Fruit fly (Drosophila melanogaster) whole organism, embryonic: ENCODE data around the gene Tm1.
A peak's percentile ranks its signal among the peaks of the same experiment; 100 is the strongest.

Experiments used
- Antp ChIP-seq: fragments of 200-800 bp; sonication (Bioruptor generic); optimal IDR thresholded peaks from 3 replicates; lab custom pipeline; 2016; ENCODE audit warnings: missing biosample characterization, missing genetic modification characterization
- BEAF-32 ChIP-seq: fragments of 200-800 bp; sonication (Bioruptor generic); optimal IDR thresholded peaks from 3 replicates; lab custom pipeline; 2017; ENCODE audit warnings: missing biosample characterization, missing genetic modification characterization, mild to moderate bottlenecking, moderate library complexity, missing genetic modification reagents
- CG10267 ChIP-seq: fragments of 200-800 bp; sonication (Bioruptor generic); optimal IDR thresholded peaks from 2 replicates; lab custom pipeline; 2018; ENCODE audit warnings: missing biosample characterization, mild to moderate bottlenecking, missing genetic modification characterization, moderate library complexity
- CG10431 ChIP-seq: fragments of 200-800 bp; sonication (Bioruptor generic); optimal IDR thresholded peaks from 3 replicates; lab custom pipeline; 2018; ENCODE audit warnings: missing biosample characterization, mild to moderate bottlenecking, missing genetic modification characterization
- CG11247 ChIP-seq: fragments of 200-800 bp; sonication (Bioruptor generic); IDR thresholded peaks from 2 replicates; pipeline ENCODE4 v1.3.6; 2022; ENCODE audit warnings: missing biosample characterization, missing genetic modification characterization
- CG11504 ChIP-seq: fragments of 200-800 bp; sonication (Bioruptor generic); optimal IDR thresholded peaks from 3 replicates; lab custom pipeline; 2019; ENCODE audit warnings: missing biosample characterization, mild to moderate bottlenecking, missing genetic modification characterization, moderate library complexity
- CG11696 ChIP-seq: fragments of 200-800 bp; sonication (Bioruptor generic); IDR thresholded peaks from 2 replicates; pipeline ENCODE4 v1.3.6; 2022; ENCODE audit warnings: missing biosample characterization, missing genetic modification characterization
- CG11723 ChIP-seq: fragments of 200-800 bp; sonication (Bioruptor generic); optimal IDR thresholded peaks from 2 replicates; lab custom pipeline; 2017; ENCODE audit warnings: missing biosample characterization, mild to moderate bottlenecking, missing genetic modification characterization
- CG18476 ChIP-seq: fragments of 200-800 bp; sonication (Bioruptor generic); optimal IDR thresholded peaks from 2 replicates; lab custom pipeline; 2016; ENCODE audit warnings: missing biosample characterization, mild to moderate bottlenecking, missing genetic modification characterization
- CG32532 ChIP-seq: fragments of 200-800 bp; sonication (Bioruptor generic); IDR thresholded peaks from 2 replicates; pipeline ENCODE4 v1.3.6; 2022; ENCODE audit warnings: missing biosample characterization, missing genetic modification characterization
- CG34376 ChIP-seq: fragments of 200-800 bp; sonication (Bioruptor generic); optimal IDR thresholded peaks from 2 replicates; lab custom pipeline; 2018; ENCODE audit warnings: missing biosample characterization, mild to moderate bottlenecking, missing genetic modification characterization
- CG4730 ChIP-seq: fragments of 200-800 bp; sonication (Bioruptor generic); IDR thresholded peaks from 2 replicates; pipeline ENCODE4 v1.3.6; 2022; ENCODE audit warnings: missing biosample characterization, missing genetic modification characterization
- CG5245 ChIP-seq: fragments of 200-800 bp; sonication (Bioruptor generic); optimal IDR thresholded peaks from 3 replicates; lab custom pipeline; 2016; ENCODE audit warnings: missing biosample characterization, missing genetic modification characterization
- CG6813 ChIP-seq: fragments of 200-800 bp; sonication (Bioruptor generic); optimal IDR thresholded peaks from 2 replicates; lab custom pipeline; 2017; ENCODE audit warnings: missing biosample characterization, missing genetic modification characterization, mild to moderate bottlenecking, moderate library complexity, missing genetic modification reagents
- CG7556 ChIP-seq: fragments of 200-800 bp; sonication (Bioruptor generic); optimal IDR thresholded peaks from 2 replicates; lab custom pipeline; 2017; ENCODE audit warnings: missing biosample characterization, mild to moderate bottlenecking, missing genetic modification characterization
- CG7839 ChIP-seq: fragments of 200-800 bp; sonication (Bioruptor generic); optimal IDR thresholded peaks from 3 replicates; lab custom pipeline; 2018; ENCODE audit warnings: missing biosample characterization, mild to moderate bottlenecking, missing genetic modification characterization, moderate library complexity
- CG8359 ChIP-seq: fragments of 200-800 bp; sonication (Bioruptor generic); optimal IDR thresholded peaks from 2 replicates; lab custom pipeline; 2017; ENCODE audit warnings: missing biosample characterization, mild to moderate bottlenecking, missing genetic modification characterization, borderline replicate concordance
- CG8388 ChIP-seq: fragments of 200-800 bp; sonication (Bioruptor generic); optimal IDR thresholded peaks from 2 replicates; lab custom pipeline; 2019; ENCODE audit warnings: missing biosample characterization, mild to moderate bottlenecking, missing genetic modification characterization, moderate library complexity
- CG8924 ChIP-seq: fragments of 200-800 bp; optimal IDR thresholded peaks from 3 replicates; lab custom pipeline; 2019; ENCODE audit warnings: missing biosample characterization, mild to moderate bottlenecking, missing genetic modification characterization, moderate library complexity
- CG9797 ChIP-seq: fragments of 200-800 bp; sonication (Bioruptor generic); optimal IDR thresholded peaks from 3 replicates; lab custom pipeline; 2018; ENCODE audit warnings: missing biosample characterization, mild to moderate bottlenecking, missing genetic modification characterization
- CHES-1-like ChIP-seq: fragments of 200-800 bp; sonication (Bioruptor generic); optimal IDR thresholded peaks from 2 replicates; lab custom pipeline; 2016; ENCODE audit warnings: missing biosample characterization, missing genetic modification characterization
- CoRest ChIP-seq: fragments of 200-800 bp; sonication (Bioruptor generic); optimal IDR thresholded peaks from 3 replicates; lab custom pipeline; 2018; ENCODE audit warnings: missing biosample characterization, mild to moderate bottlenecking, missing genetic modification characterization, moderate library complexity
- D19B ChIP-seq: fragments of 200-800 bp; sonication (Bioruptor generic); optimal IDR thresholded peaks from 2 replicates; lab custom pipeline; 2017; ENCODE audit warnings: missing biosample characterization, mild to moderate bottlenecking, missing genetic modification characterization
- H2.0 ChIP-seq: fragments of 200-800 bp; sonication (Bioruptor generic); IDR thresholded peaks from 2 replicates; pipeline ENCODE4 v1.3.6; 2022; ENCODE audit warnings: missing biosample characterization, missing genetic modification characterization
- Hmr ChIP-seq: fragments of 200-800 bp; sonication (Bioruptor generic); optimal IDR thresholded peaks from 3 replicates; lab custom pipeline; 2017; ENCODE audit warnings: mild to moderate bottlenecking, missing biosample characterization, missing genetic modification reagents, missing genetic modification characterization
- Max ChIP-seq: fragments of 200-800 bp; sonication (Bioruptor generic); optimal IDR thresholded peaks from 2 replicates; lab custom pipeline; 2016; ENCODE audit warnings: missing biosample characterization, mild to moderate bottlenecking, missing genetic modification characterization
- Nf-YC ChIP-seq: fragments of 200-800 bp; optimal IDR thresholded peaks from 3 replicates; lab custom pipeline; 2019; ENCODE audit warnings: missing biosample characterization, mild to moderate bottlenecking, missing genetic modification characterization, moderate library complexity
- Opbp ChIP-seq: fragments of 200-800 bp; sonication (Bioruptor generic); IDR thresholded peaks from 3 replicates; pipeline ENCODE4 v1.3.6; 2022; ENCODE audit warnings: missing biosample characterization, missing genetic modification characterization; ENCODE audit not compliant: partially characterized antibody
- Side ChIP-seq: fragments of 200-800 bp; sonication (Bioruptor generic); optimal IDR thresholded peaks from 2 replicates; lab custom pipeline; 2016; ENCODE audit warnings: missing biosample characterization, missing genetic modification characterization
- Stat92E ChIP-seq, 3 experiments: fragments of >200 bp in 2 of 3; fragments of 200-800 bp in 1 of 3; sonication (Bioruptor generic) in 1 of 3; optimal IDR thresholded peaks; 2 replicates each; lab custom pipeline; 2017 to 2019; ENCODE audit warnings: missing biosample characterization in 3 of 3, missing genetic modification characterization in 3 of 3, mild to moderate bottlenecking in 1 of 3, moderate library complexity in 1 of 3
- bbx ChIP-seq: fragments of 200-800 bp; sonication (Bioruptor generic); IDR thresholded peaks from 2 replicates; pipeline ENCODE4 v1.3.6; 2022; ENCODE audit warnings: missing biosample characterization, missing genetic modification characterization; ENCODE audit not compliant: partially characterized antibody
- cas ChIP-seq: fragments of 200-800 bp; sonication (Bioruptor generic); IDR thresholded peaks from 2 replicates; pipeline ENCODE4 v1.3.6; 2022; ENCODE audit warnings: missing biosample characterization, missing genetic modification characterization
- chn ChIP-seq: fragments of 200-800 bp; sonication (Bioruptor generic); optimal IDR thresholded peaks from 2 replicates; lab custom pipeline; 2016; ENCODE audit warnings: missing biosample characterization, missing genetic modification characterization
- crp ChIP-seq, 2 experiments: fragments of 200-800 bp; sonication (Bioruptor generic); optimal IDR thresholded peaks; 2 replicates in 1 of 2; 3 replicates in 1 of 2; lab custom pipeline; 2017; ENCODE audit warnings: missing biosample characterization in 2 of 2, missing genetic modification characterization in 2 of 2, mild to moderate bottlenecking in 1 of 2, moderate library complexity in 1 of 2
- cwo ChIP-seq: fragments of 200-800 bp; sonication (Bioruptor generic); optimal IDR thresholded peaks from 3 replicates; lab custom pipeline; 2017; ENCODE audit warnings: missing biosample characterization, missing genetic modification characterization, mild to moderate bottlenecking, moderate library complexity, missing genetic modification reagents
- gfzf ChIP-seq: fragments of 200-800 bp; sonication (Bioruptor generic); optimal IDR thresholded peaks from 2 replicates; lab custom pipeline; 2016; ENCODE audit warnings: missing biosample characterization, mild to moderate bottlenecking, missing genetic modification characterization, moderate library complexity
- kay ChIP-seq: fragments of 200-800 bp; sonication (Bioruptor generic); optimal IDR thresholded peaks from 2 replicates; lab custom pipeline; 2016; ENCODE audit warnings: missing biosample characterization, missing genetic modification characterization
- lab ChIP-seq: fragments of 200-800 bp; sonication (Bioruptor generic); optimal IDR thresholded peaks from 3 replicates; lab custom pipeline; 2017; ENCODE audit warnings: missing biosample characterization, missing genetic modification characterization, mild to moderate bottlenecking, moderate library complexity, missing genetic modification reagents
- mld ChIP-seq: fragments of 200-800 bp; sonication (Bioruptor generic); IDR thresholded peaks from 3 replicates; pipeline ENCODE4 v1.3.6; 2022; ENCODE audit warnings: missing biosample characterization, missing genetic modification characterization; ENCODE audit not compliant: partially characterized antibody
- nau ChIP-seq: fragments of 200-800 bp; sonication (Bioruptor generic); optimal IDR thresholded peaks from 3 replicates; lab custom pipeline; 2017; ENCODE audit warnings: missing biosample characterization, mild to moderate bottlenecking, missing genetic modification characterization, missing genetic modification reagents
- run ChIP-seq: fragments of 200-800 bp; sonication (Bioruptor generic); optimal IDR thresholded peaks from 3 replicates; lab custom pipeline; 2018; ENCODE audit warnings: missing biosample characterization, mild to moderate bottlenecking, missing genetic modification characterization
- sc ChIP-seq, 3 experiments: fragments of >200 bp in 2 of 3; fragments of 200-800 bp in 1 of 3; sonication (Bioruptor generic) in 1 of 3; optimal IDR thresholded peaks; 2 replicates in 2 of 3; 3 replicates in 1 of 3; lab custom pipeline; 2017; ENCODE audit warnings: mild to moderate bottlenecking in 1 of 3, missing biosample characterization in 1 of 3, missing genetic modification characterization in 1 of 3, missing genetic modification reagents in 1 of 3
- schlank ChIP-seq: fragments of 200-800 bp; sonication (Bioruptor generic); optimal IDR thresholded peaks from 2 replicates; lab custom pipeline; 2018; ENCODE audit warnings: missing biosample characterization, mild to moderate bottlenecking, missing genetic modification characterization
- sisA ChIP-seq: fragments of 200-800 bp; sonication (Bioruptor generic); IDR thresholded peaks from 2 replicates; pipeline ENCODE4 v1.3.6; 2022; ENCODE audit warnings: missing biosample characterization, missing genetic modification characterization
- stc ChIP-seq: fragments of 200-800 bp; sonication (Bioruptor generic); IDR thresholded peaks from 2 replicates; pipeline ENCODE4 v1.3.6; 2022; ENCODE audit warnings: missing biosample characterization, missing genetic modification characterization
- sug ChIP-seq: fragments of 200-800 bp; optimal IDR thresholded peaks from 2 replicates; lab custom pipeline; 2019; ENCODE audit warnings: missing biosample characterization, mild to moderate bottlenecking, missing genetic modification characterization, moderate library complexity

The Tm1 gene

DNA sequence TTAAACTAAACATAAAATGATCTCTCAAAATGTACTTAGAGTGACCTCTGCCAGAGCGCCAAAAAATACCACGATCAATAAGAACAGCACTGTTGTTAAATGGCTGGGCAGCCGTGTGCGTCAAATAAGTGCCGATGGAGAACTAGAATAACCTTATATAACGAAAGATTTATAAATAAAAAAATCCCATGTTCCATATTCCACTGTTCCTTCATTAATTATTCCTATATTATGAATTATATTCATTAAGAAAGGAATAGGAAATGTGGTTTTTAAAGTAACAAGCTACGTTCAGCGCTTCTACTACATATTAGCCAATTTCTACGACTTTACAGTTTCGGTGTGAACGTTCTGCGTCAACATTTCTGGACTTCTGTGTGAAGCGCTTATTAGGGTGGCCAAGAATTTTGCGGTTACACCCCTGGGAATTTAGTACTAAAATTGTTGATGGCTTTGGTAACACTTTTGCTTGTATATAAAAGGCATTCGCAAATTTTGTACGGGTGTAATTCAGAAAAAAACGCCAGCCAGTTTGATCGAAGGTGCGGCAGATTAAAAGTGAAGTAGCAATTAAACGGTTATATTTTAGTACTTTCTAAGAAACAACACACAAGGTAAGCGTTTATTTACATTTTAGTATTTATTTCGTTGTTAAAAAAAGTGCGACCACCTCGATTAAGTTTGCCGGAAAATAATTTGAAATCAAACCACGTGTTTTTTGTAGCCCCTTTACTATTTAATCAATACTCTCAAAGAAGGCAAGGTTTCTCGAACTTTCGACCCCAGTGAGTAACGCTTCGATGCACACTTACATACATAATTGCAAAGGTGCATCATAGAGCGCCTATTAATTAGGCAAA is 35.6 kb upstream of the Tm1 start, which contains the start of the genes tefu and Hsc70-4 (continued):
- TF ChIP-seq crp (GFP tag; optimal IDR thresholded peaks at IDR 0.05; lab: Kevin White, UChicago) (peak in 1 of 2 experiments; percentile 48), CG4730 (GFP tag; lab: Robert Waterston, UW) (peak; percentile 63), BEAF-32 (GFP tag; lab: Kevin White, UChicago) (peak; percentile 58), Hmr (peak; percentile 14), kay (GFP tag; lab: Kevin White, UChicago) (peak; percentile 18), D19B (peak; percentile 42), H2.0 (GFP tag; lab: Robert Waterston, UW) (peak; percentile 70), CG11504 (tag; lab: Kevin White, UChicago) (no peak), mld (no peak), chn (GFP tag; lab: Kevin White, UChicago) (peak; percentile 82), cwo (GFP tag; lab: Kevin White, UChicago) (no peak), Antp (GFP tag; lab: Kevin White, UChicago) (peak; percentile 69), CG8359 (GFP tag; lab: Kevin White, UChicago) (peak; percentile 26), CG7839 (tag; lab: Kevin White, UChicago) (peak; percentile 76), CG9797 (GFP tag; lab: Kevin White, UChicago) (peak; percentile 96), CG10431 (no peak), CG11723 (GFP tag; lab: Kevin White, UChicago) (peak; percentile 69), Nf-YC (tag; lab: Kevin White, UChicago) (peak; percentile 30), CG8924 (tag; lab: Kevin White, UChicago) (peak; percentile 46), gfzf (peak; percentile 96), Stat92E (GFP tag; optimal IDR thresholded peaks at IDR 0.05; lab: Kevin White, UChicago) (peak in 1 of 3 experiments; percentile 37), sc (optimal IDR thresholded peaks at IDR 0.05; lab: Kevin White, UChicago) (no peak), sc (GFP tag; optimal IDR thresholded peaks at IDR 0.05; lab: Kevin White, UChicago) (peak; percentile 2), run (tag; lab: Kevin White, UChicago) (peak; percentile 79), CG8388 (GFP tag; lab: Kevin White, UChicago) (peak; percentile 50), CG6813 (no peak), lab (GFP tag; lab: Kevin White, UChicago) (peak; percentile 19), CG34376 (GFP tag; lab: Kevin White, UChicago) (peak; percentile 5), sug (tag; lab: Kevin White, UChicago) (peak; percentile 75), cas (GFP tag; lab: Robert Waterston, UW) (no peak; the same call in 1 of the 2 replicates), nau (GFP tag; lab: Kevin White, UChicago) (no peak), stc (0 out of 2 replicates have a peak, but pooled peaks have one; percentile 29), CG32532 (peak; percentile 80), CG5245 (peak; percentile 46), sisA (GFP tag; lab: Robert Waterston, UW) (peak; percentile 90), Opbp (GFP tag; lab: Robert Waterston, UW) (peak; percentile 43; the same call in 2 of the 3 replicates), CHES-1-like (peak; percentile 52), schlank (tag; lab: Kevin White, UChicago) (peak; percentile 28), CG7556 (GFP tag; lab: Kevin White, UChicago) (no peak), CG11696 (GFP tag; lab: Robert Waterston, UW) (peak; percentile 58), CG10267 (tag; lab: Kevin White, UChicago) (peak; percentile 73), Side (GFP tag; lab: Kevin White, UChicago) (peak; percentile 14), CG18476 (GFP tag; lab: Kevin White, UChicago) (peak; percentile 33), Max (peak; percentile 54), CG11247 (GFP tag; lab: Robert Waterston, UW) (peak; percentile 48; the same call in 1 of the 2 replicates), CoRest (tag; lab: Kevin White, UChicago) (peak; percentile 91), bbx (GFP tag; lab: Robert Waterston, UW) (no peak)
